Fruit fly (Drosophila melanogaster): ENCODE results near the gene Exo84.

Exo84 gene

DNA sequence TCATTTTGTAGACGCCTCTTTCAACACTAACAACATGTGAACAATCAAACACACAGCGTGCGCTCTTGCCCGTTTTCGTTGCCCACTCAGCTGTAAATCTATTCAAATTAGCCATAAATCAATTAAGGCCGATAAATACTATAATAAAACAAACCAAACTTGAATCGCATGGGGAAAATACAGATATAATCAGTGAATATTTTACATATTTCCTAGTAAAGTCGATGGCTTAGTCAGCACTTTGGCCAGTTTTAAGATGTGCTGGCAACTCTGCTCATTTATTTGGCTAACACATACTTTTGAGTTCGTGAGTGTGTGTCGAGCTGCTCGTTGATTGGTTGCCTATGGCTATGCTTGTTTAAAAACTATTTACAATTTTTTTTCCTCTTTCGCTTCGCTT is 47.2 kb upstream of the Exo84 start (continued):
- TF ChIP-seq ken (GFP tag; IDR thresholded peaks at IDR 0.05) (no peak), Stat92E (GFP tag; optimal IDR thresholded peaks at IDR 0.05) (no peak), CG32772 (GFP tag; IDR thresholded peaks at IDR 0.05) (no peak), NC2α (GFP tag; optimal IDR thresholded peaks at IDR 0.05) (no peak), CG33557 (GFP tag; optimal IDR thresholded peaks at IDR 0.05) (no peak), sug (tag; optimal IDR thresholded peaks at IDR 0.05) (no peak), CG6254 (GFP tag; optimal IDR thresholded peaks at IDR 0.05) (no peak), lola (GFP tag; optimal IDR thresholded peaks at IDR 0.05) (no peak), kay (GFP tag; optimal IDR thresholded peaks at IDR 0.05) (peak; percentile 34), Adf1 (GFP tag; IDR thresholded peaks at IDR 0.05) (no peak), exex (tag; optimal IDR thresholded peaks at IDR 0.05) (no peak), Ets65A (GFP tag) (peak; percentile 45), lab (GFP tag; optimal IDR thresholded peaks at IDR 0.05) (no peak), CG17612 (GFP tag; IDR thresholded peaks at IDR 0.05) (no peak), Aef1 (GFP tag; IDR thresholded peaks at IDR 0.05) (0 out of 3 replicates have a peak, but pooled peaks have one; percentile 6), ash1 (GFP tag; optimal IDR thresholded peaks at IDR 0.05) (no peak), CG13287 (GFP tag; IDR thresholded peaks at IDR 0.05; ENCODE audit: partially characterized antibody) (no peak), ERR (GFP tag; optimal IDR thresholded peaks at IDR 0.05) (no peak), CG2199 (GFP tag; IDR thresholded peaks at IDR 0.05) (no peak), CG3163 (GFP tag; optimal IDR thresholded peaks at IDR 0.05) (no peak), CG17328 (GFP tag; IDR thresholded peaks at IDR 0.05) (no peak), kni (GFP tag; optimal IDR thresholded peaks at IDR 0.05) (peak; percentile 23), ro (GFP tag; IDR thresholded peaks at IDR 0.05) (no peak), CG12744 (GFP tag; optimal IDR thresholded peaks at IDR 0.05) (no peak), fd96Cb (tag; optimal IDR thresholded peaks at IDR 0.05) (no peak), Dad (GFP tag; optimal IDR thresholded peaks at IDR 0.05) (no peak), Hr39 (optimal IDR thresholded peaks at IDR 0.05) (no peak), CG17359 (tag; optimal IDR thresholded peaks at IDR 0.05) (no peak), CG7963 (GFP tag; IDR thresholded peaks at IDR 0.05; ENCODE audit: partially characterized antibody) (no peak), CG8089 (GFP tag; optimal IDR thresholded peaks at IDR 0.05) (no peak), CG14860 (GFP tag; IDR thresholded peaks at IDR 0.05; ENCODE audit: partially characterized antibody) (no peak), CG2875 (GFP tag; optimal IDR thresholded peaks at IDR 0.05) (no peak), CG43689 (GFP tag; IDR thresholded peaks at IDR 0.05) (no peak), CG2129 (GFP tag; IDR thresholded peaks at IDR 0.05; ENCODE audit: partially characterized antibody) (no peak), ftz-f1 (GFP tag; optimal IDR thresholded peaks at IDR 0.05) (no peak), Xrp1 (GFP tag; IDR thresholded peaks at IDR 0.05) (no peak), da (GFP tag; optimal IDR thresholded peaks at IDR 0.05) (no peak), CG15696 (tag; optimal IDR thresholded peaks at IDR 0.05) (no peak), CG3995 (GFP tag; optimal IDR thresholded peaks at IDR 0.05) (no peak), hbn (GFP tag; IDR thresholded peaks at IDR 0.05; ENCODE audit: partially characterized antibody) (no peak), CG10543 (GFP tag; optimal IDR thresholded peaks at IDR 0.05) (peak; percentile 8), H15 (GFP tag; IDR thresholded peaks at IDR 0.05) (no peak), CG11695 (GFP tag; IDR thresholded peaks at IDR 0.05) (no peak), Hr51 (GFP tag; optimal IDR thresholded peaks at IDR 0.05) (no peak), cad (GFP tag; optimal IDR thresholded peaks at IDR 0.05) (peak; percentile 36), dm (GFP tag; optimal IDR thresholded peaks at IDR 0.05) (no peak), Xbp1 (GFP tag; optimal IDR thresholded peaks at IDR 0.05) (no peak), Dbx (GFP tag; IDR thresholded peaks at IDR 0.05) (no peak), CG15601 (tag; optimal IDR thresholded peaks at IDR 0.05) (no peak), stwl (tag; optimal IDR thresholded peaks at IDR 0.05) (no peak), bsh (GFP tag; optimal IDR thresholded peaks at IDR 0.05) (no peak)

Data from whole organism, embryonic.